Worm (Caenorhabditis elegans): Measurements from ENCODE around the gene Y67D8C.7.

- TF ChIP-seq fkh-10 (GFP tag; optimal IDR thresholded peaks at IDR 0.05) (no peak), gmeb-2 (tag; optimal IDR thresholded peaks at IDR 0.05) (no peak), madf-2 (tag; optimal IDR thresholded peaks at IDR 0.05) (no peak)
Measured at ce11 chrIV:3086825-3087224, 20.1 kb upstream of the Y67D8C.7 start, which contains the start of gene Y67D8C.9.
